Worm (Caenorhabditis elegans): ENCODE measurements around the gene ubc-24.

Gene ubc-24

ce11 chrII:8405303-8405702 is at the start of gene ubc-24:
ubc-24 (plus strand) TSS chrII:8405603.
- TF ChIP-seq pha-4 (tag; optimal IDR thresholded peaks at IDR 0.05), result no peak
- TF ChIP-seq elt-2 (tag; optimal IDR thresholded peaks at IDR 0.05), result no peak
- no peak for TF ChIP-seq nhr-77 (tag; optimal IDR thresholded peaks at IDR 0.05)
- no peak for TF ChIP-seq nhr-11 (tag; optimal IDR thresholded peaks at IDR 0.05)
- no peak for TF ChIP-seq unc-62 (GFP tag; optimal IDR thresholded peaks at IDR 0.05)
- no peak for TF ChIP-seq ztf-11 (tag; optimal IDR thresholded peaks at IDR 0.05)
- TF ChIP-seq ceh-28 (tag; optimal IDR thresholded peaks at IDR 0.05), result no peak
- TF ChIP-seq lin-39 (tag; optimal IDR thresholded peaks at IDR 0.05), result no peak
- TF ChIP-seq nhr-43 (tag; optimal IDR thresholded peaks at IDR 0.05; ENCODE audit: poor library complexity, severe bottlenecking), result no peak
- TF ChIP-seq hmg-11 (tag; optimal IDR thresholded peaks at IDR 0.05), result no peak
- no peak for TF ChIP-seq snpc-4 (tag; optimal IDR thresholded peaks at IDR 0.05)
- no peak for TF ChIP-seq fkh-10 (GFP tag; optimal IDR thresholded peaks at IDR 0.05)
- TF ChIP-seq nhr-28 (tag; optimal IDR thresholded peaks at IDR 0.05), result no peak
- no peak for TF ChIP-seq sea-2 (GFP tag; optimal IDR thresholded peaks at IDR 0.05)
- TF ChIP-seq nhr-23 (tag; optimal IDR thresholded peaks at IDR 0.05), result no peak

- no peak for TF ChIP-seq hmg-11 (tag; optimal IDR thresholded peaks at IDR 0.05)
- no peak for TF ChIP-seq ztf-4 (tag; optimal IDR thresholded peaks at IDR 0.05)
- no peak for TF ChIP-seq tbx-2 (tag; optimal IDR thresholded peaks at IDR 0.05)
- TF ChIP-seq nhr-12 (tag; optimal IDR thresholded peaks at IDR 0.05), result no peak
Observed at ce11 chrII:8358466-8358865, 46.9 kb upstream of the ubc-24 start.

- no peak for TF ChIP-seq eor-1 (tag; optimal IDR thresholded peaks at IDR 0.05)
- peak; percentile 56 for TF ChIP-seq nhr-25 (tag; optimal IDR thresholded peaks at IDR 0.05)
- TF ChIP-seq daf-12 (tag; optimal IDR thresholded peaks at IDR 0.05), result no peak
Observed at ce11 chrII:8359350-8359749, 46.1 kb upstream of the ubc-24 start, which contains the start of gene col-77. col-77 (minus strand) TSS chrII:8359381.

- TF ChIP-seq pqm-1 (tag; optimal IDR thresholded peaks at IDR 0.05) (no peak), nfya-1 (tag; optimal IDR thresholded peaks at IDR 0.05; ENCODE audit: insufficient read depth) (no peak), lin-15B (tag; optimal IDR thresholded peaks at IDR 0.05) (no peak), aly-2 (tag; optimal IDR thresholded peaks at IDR 0.05) (no peak), pha-4 (tag; optimal IDR thresholded peaks at IDR 0.05) (no peak), nhr-12 (tag; optimal IDR thresholded peaks at IDR 0.05) (no peak), nhr-237 (tag; optimal IDR thresholded peaks at IDR 0.05) (no peak), ztf-4 (tag; optimal IDR thresholded peaks at IDR 0.05) (no peak), skn-1 (tag; optimal IDR thresholded peaks at IDR 0.05) (no peak), mml-1 (tag; optimal IDR thresholded peaks at IDR 0.05) (no peak), lsy-12 (tag; optimal IDR thresholded peaks at IDR 0.05) (no peak), mdl-1 (tag; optimal IDR thresholded peaks at IDR 0.05) (no peak), sea-2 (GFP tag; optimal IDR thresholded peaks at IDR 0.05) (no peak), nhr-76 (tag; optimal IDR thresholded peaks at IDR 0.05) (no peak), snpc-4 (tag; optimal IDR thresholded peaks at IDR 0.05) (no peak), egl-5 (tag; optimal IDR thresholded peaks at IDR 0.05) (no peak), elt-2 (tag; optimal IDR thresholded peaks at IDR 0.05) (no peak), ceh-28 (tag; optimal IDR thresholded peaks at IDR 0.05) (no peak), nhr-25 (tag; optimal IDR thresholded peaks at IDR 0.05) (no peak)
Observed at ce11 chrII:8360453-8360852, 45.0 kb upstream of the ubc-24 start, which contains the start of gene M195.2. M195.2 (plus strand) TSS chrII:8360753.

- TF ChIP-seq aly-2 (tag; optimal IDR thresholded peaks at IDR 0.05), result no peak
- no peak for TF ChIP-seq egl-27 (tag; optimal IDR thresholded peaks at IDR 0.05)
- TF ChIP-seq sea-2 (GFP tag; optimal IDR thresholded peaks at IDR 0.05), result no peak
- no peak for TF ChIP-seq nhr-76 (tag; optimal IDR thresholded peaks at IDR 0.05)
- TF ChIP-seq R02D3.7 (tag; optimal IDR thresholded peaks at IDR 0.05), result no peak
- no peak for TF ChIP-seq mml-1 (tag; optimal IDR thresholded peaks at IDR 0.05)
- TF ChIP-seq ztf-11 (tag; optimal IDR thresholded peaks at IDR 0.05), result no peak
- TF ChIP-seq nhr-28 (tag; optimal IDR thresholded peaks at IDR 0.05), result no peak
- no peak for TF ChIP-seq nhr-77 (tag; optimal IDR thresholded peaks at IDR 0.05)
- no peak for TF ChIP-seq fos-1 (tag; optimal IDR thresholded peaks at IDR 0.05)
- TF ChIP-seq zag-1 (tag; optimal IDR thresholded peaks at IDR 0.05), result no peak
- TF ChIP-seq daf-12 (tag; optimal IDR thresholded peaks at IDR 0.05), result no peak
- no peak for TF ChIP-seq elt-1 (tag; optimal IDR thresholded peaks at IDR 0.05)
- no peak for TF ChIP-seq ceh-82 (tag; optimal IDR thresholded peaks at IDR 0.05)
- TF ChIP-seq lin-39 (tag; optimal IDR thresholded peaks at IDR 0.05), result no peak
- no peak for TF ChIP-seq ceh-16 (tag; optimal IDR thresholded peaks at IDR 0.05)
- TF ChIP-seq ceh-28 (tag; optimal IDR thresholded peaks at IDR 0.05), result no peak
- TF ChIP-seq ZK546.5 (tag; optimal IDR thresholded peaks at IDR 0.05), result no peak
- no peak for TF ChIP-seq nhr-67 (tag; optimal IDR thresholded peaks at IDR 0.05)
Observed at ce11 chrII:8369059-8369458, 36.3 kb upstream of the ubc-24 start, which contains the start of gene amt-3. amt-3 (minus strand) TSS chrII:8369159.
